Worm (Caenorhabditis elegans): ENCODE data around the gene acn-1.

DNA sequence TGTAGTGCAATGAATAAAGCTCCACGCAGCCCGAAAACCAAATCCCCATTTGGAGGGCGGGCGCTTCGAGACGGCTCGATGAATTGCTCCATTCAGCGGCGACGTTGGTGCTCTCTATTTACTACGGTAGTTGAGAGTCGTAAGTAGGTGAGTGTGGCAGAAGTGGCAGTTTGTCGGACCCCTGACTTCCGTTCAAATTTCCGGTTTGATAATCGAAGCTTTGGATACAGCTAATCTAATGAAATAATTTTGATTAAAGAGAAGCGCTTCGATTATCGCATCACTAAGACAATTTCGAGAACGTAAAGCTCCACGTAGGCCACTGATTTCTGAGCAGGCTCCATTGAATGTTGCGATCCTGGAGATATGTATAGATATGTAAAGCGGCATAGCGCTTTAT, 12.4 kb downstream of the acn-1 start, which contains the start of gene ets-5:
- TF ChIP-seq unc-62 (GFP tag; optimal IDR thresholded peaks at IDR 0.05), result no peak
- no peak for TF ChIP-seq nhr-28 (tag; optimal IDR thresholded peaks at IDR 0.05)
- TF ChIP-seq zag-1 (tag; optimal IDR thresholded peaks at IDR 0.05), result no peak
- TF ChIP-seq egl-27 (tag; optimal IDR thresholded peaks at IDR 0.05), result no peak
- peak; percentile 17 for TF ChIP-seq fkh-8 (tag; optimal IDR thresholded peaks at IDR 0.05)
- TF ChIP-seq lin-13 (GFP tag; optimal IDR thresholded peaks at IDR 0.05), result no peak

All from whole organism, L1 larva.